Worm (Caenorhabditis elegans) whole organism, late embryonic: ENCODE measurements around the gene K03B8.11.

Source experiments
- C38D4.7 ChIP-seq: fragments of 200-800 bp; sonication (Bioruptor generic); optimal IDR thresholded peaks from 2 replicates; lab custom pipeline; 2018; ENCODE audit warnings: mild to moderate bottlenecking, missing genetic modification characterization, moderate library complexity, missing compliant biosample characterization
- K02D7.2 ChIP-seq: sonication (generic microtip); optimal IDR thresholded peaks from 2 replicates; lab custom pipeline; 2017; ENCODE audit warnings: mild to moderate bottlenecking, missing genetic modification characterization, missing compliant biosample characterization
- ahr-1 ChIP-seq: sonication (generic microtip); optimal IDR thresholded peaks from 2 replicates; lab custom pipeline; 2016; ENCODE audit warnings: missing genetic modification characterization, missing compliant biosample characterization
- ceh-14 ChIP-seq: sonication (generic microtip); optimal IDR thresholded peaks from 2 replicates; lab custom pipeline; 2016; ENCODE audit warnings: missing genotype, missing genetic modification characterization, missing compliant biosample characterization
- ceh-18 ChIP-seq: sonication (generic microtip); optimal IDR thresholded peaks from 2 replicates; lab custom pipeline; 2016; ENCODE audit warnings: missing genetic modification characterization, missing compliant biosample characterization
- ceh-2 ChIP-seq: sonication (generic microtip); optimal IDR thresholded peaks from 2 replicates; lab custom pipeline; 2016; ENCODE audit warnings: missing genotype, missing genetic modification characterization, missing compliant biosample characterization
- ceh-22 ChIP-seq: sonication (generic microtip); optimal IDR thresholded peaks from 2 replicates; lab custom pipeline; 2017; ENCODE audit warnings: missing biosample characterization, missing genetic modification characterization
- ceh-31 ChIP-seq: sonication (generic microtip); optimal IDR thresholded peaks from 2 replicates; lab custom pipeline; 2016; ENCODE audit warnings: missing genetic modification characterization, missing compliant biosample characterization
- ceh-34 ChIP-seq: sonication (generic microtip); optimal IDR thresholded peaks from 2 replicates; lab custom pipeline; 2016; ENCODE audit warnings: mild to moderate bottlenecking, missing genetic modification characterization, missing compliant biosample characterization
- ceh-48 ChIP-seq: sonication (generic microtip); optimal IDR thresholded peaks from 2 replicates; lab custom pipeline; 2016; ENCODE audit warnings: missing genetic modification characterization, inconsistent platforms, missing compliant biosample characterization
- dmd-4 ChIP-seq: sonication (generic microtip); optimal IDR thresholded peaks from 2 replicates; lab custom pipeline; 2016; ENCODE audit warnings: borderline replicate concordance, missing genetic modification characterization, missing compliant biosample characterization
- elt-2 ChIP-seq: sonication (generic microtip); optimal IDR thresholded peaks from 2 replicates; lab custom pipeline; 2016; ENCODE audit warnings: missing genetic modification reagents, missing genetic modification characterization, missing compliant biosample characterization
- elt-4 ChIP-seq: sonication (generic microtip); optimal IDR thresholded peaks from 2 replicates; lab custom pipeline; 2016; ENCODE audit warnings: missing genetic modification characterization, missing compliant biosample characterization
- ets-4 ChIP-seq: sonication (generic microtip); optimal IDR thresholded peaks from 2 replicates; lab custom pipeline; 2016; ENCODE audit warnings: missing genetic modification characterization, missing compliant biosample characterization
- fkh-10 ChIP-seq: fragments of 150-350 bp; optimal IDR thresholded peaks from 2 replicates; lab custom pipeline; 2014; ENCODE audit warnings: missing biosample characterization, missing genetic modification reagents, missing genetic modification characterization
- hlh-30 ChIP-seq: sonication (generic microtip); optimal IDR thresholded peaks from 2 replicates; lab custom pipeline; 2017; ENCODE audit warnings: antibody characterized with exemption, missing genetic modification characterization, missing compliant biosample characterization; ENCODE audit not compliant: insufficient read depth
- hlh-8 ChIP-seq: sonication (generic microtip); optimal IDR thresholded peaks from 2 replicates; lab custom pipeline; 2016; ENCODE audit warnings: missing genotype, missing genetic modification characterization, missing compliant biosample characterization
- mec-3 ChIP-seq: sonication (generic microtip); optimal IDR thresholded peaks from 2 replicates; lab custom pipeline; 2016; ENCODE audit warnings: borderline replicate concordance, missing genetic modification characterization, missing compliant biosample characterization
- nfya-1 ChIP-seq: sonication (generic microtip); optimal IDR thresholded peaks from 2 replicates; lab custom pipeline; 2017; ENCODE audit warnings: missing genetic modification characterization, mild to moderate bottlenecking, missing compliant biosample characterization, antibody characterized with exemption, moderate library complexity
- npax-4 ChIP-seq: sonication (generic microtip); optimal IDR thresholded peaks from 2 replicates; lab custom pipeline; 2016; ENCODE audit warnings: missing genetic modification characterization, missing compliant biosample characterization
- pag-3 ChIP-seq: sonication (generic microtip); optimal IDR thresholded peaks from 2 replicates; lab custom pipeline; 2016; ENCODE audit warnings: missing compliant biosample characterization, missing genetic modification characterization, borderline replicate concordance
- pax-1 ChIP-seq: fragments of 150-350 bp; optimal IDR thresholded peaks from 2 replicates; lab custom pipeline; 2014; ENCODE audit warnings: missing biosample characterization, missing genetic modification characterization
- pha-4 ChIP-seq: fragments of 150-350 bp; optimal IDR thresholded peaks from 2 replicates; lab custom pipeline; 2018; ENCODE audit warnings: missing biosample characterization, missing genetic modification reagents, missing genetic modification characterization
- pqm-1 ChIP-seq: sonication (generic microtip); optimal IDR thresholded peaks from 2 replicates; lab custom pipeline; 2016; ENCODE audit warnings: missing genetic modification characterization, missing compliant biosample characterization
- ref-2 ChIP-seq: sonication (generic microtip); optimal IDR thresholded peaks from 2 replicates; lab custom pipeline; 2016; ENCODE audit warnings: missing genetic modification characterization, missing compliant biosample characterization
- rnt-1 ChIP-seq: sonication (generic microtip); optimal IDR thresholded peaks from 2 replicates; lab custom pipeline; 2016; ENCODE audit warnings: missing genetic modification characterization, missing compliant biosample characterization
- sdc-2 ChIP-seq: sonication (generic microtip); optimal IDR thresholded peaks from 2 replicates; lab custom pipeline; 2016; ENCODE audit warnings: missing genotype, missing genetic modification characterization, missing compliant biosample characterization
- sox-2 ChIP-seq: fragments of 200-800 bp; sonication (Bioruptor generic); IDR thresholded peaks from 2 replicates; pipeline ENCODE4 v1.3.6; 2022; ENCODE audit warnings: missing genetic modification reagents, missing genetic modification characterization, missing compliant biosample characterization
- unc-42 ChIP-seq: sonication (generic microtip); optimal IDR thresholded peaks from 2 replicates; lab custom pipeline; 2016; ENCODE audit warnings: missing genotype, missing genetic modification characterization, missing compliant biosample characterization
- unc-55 ChIP-seq: sonication (generic microtip); optimal IDR thresholded peaks from 2 replicates; lab custom pipeline; 2017; ENCODE audit warnings: missing biosample characterization, missing genetic modification reagents, missing genetic modification characterization
- unc-86 ChIP-seq: sonication (generic microtip); optimal IDR thresholded peaks from 2 replicates; lab custom pipeline; 2016; ENCODE audit warnings: missing genetic modification characterization, missing compliant biosample characterization
- zip-5 ChIP-seq: sonication (generic microtip); optimal IDR thresholded peaks from 2 replicates; lab custom pipeline; 2016; ENCODE audit warnings: missing genetic modification characterization, missing compliant biosample characterization
- ztf-16 ChIP-seq: sonication (generic microtip); optimal IDR thresholded peaks from 2 replicates; lab custom pipeline; 2017; ENCODE audit warnings: missing genetic modification characterization, missing compliant biosample characterization

Gene K03B8.11

ce11 chrV:11415059-11415458 is 24.8 kb upstream of the K03B8.11 start, which contains the start of gene deg-3:
Gene deg-3 (minus strand): TSS chrV:11415159.
- no peak for TF ChIP-seq dmd-4 (tag; lab: Kevin White, UChicago)
- TF ChIP-seq pha-4 (tag; lab: Kevin White, UChicago), result no peak
- TF ChIP-seq nfya-1 (tag; lab: Kevin White, UChicago), result no peak
- TF ChIP-seq pqm-1, result no peak
- TF ChIP-seq zip-5 (tag; lab: Kevin White, UChicago), result no peak
- TF ChIP-seq rnt-1, result no peak
- TF ChIP-seq sox-2 (GFP tag; lab: Robert Waterston, UW), result no peak
- TF ChIP-seq unc-42, result no peak
- no peak for TF ChIP-seq ahr-1 (tag; lab: Kevin White, UChicago)
- TF ChIP-seq ceh-34, result no peak
- no peak for TF ChIP-seq npax-4 (tag; lab: Kevin White, UChicago)
- TF ChIP-seq pag-3 (tag; lab: Kevin White, UChicago), result no peak
- TF ChIP-seq C38D4.7 (GFP tag; lab: Kevin White, UChicago), result no peak
- no peak for TF ChIP-seq unc-55
- TF ChIP-seq unc-86, result no peak
- TF ChIP-seq sdc-2 (tag; lab: Kevin White, UChicago), result no peak
- TF ChIP-seq ceh-18 (tag; lab: Kevin White, UChicago), result no peak
- no peak for TF ChIP-seq ceh-48 (tag; lab: Kevin White, UChicago)

DNA sequence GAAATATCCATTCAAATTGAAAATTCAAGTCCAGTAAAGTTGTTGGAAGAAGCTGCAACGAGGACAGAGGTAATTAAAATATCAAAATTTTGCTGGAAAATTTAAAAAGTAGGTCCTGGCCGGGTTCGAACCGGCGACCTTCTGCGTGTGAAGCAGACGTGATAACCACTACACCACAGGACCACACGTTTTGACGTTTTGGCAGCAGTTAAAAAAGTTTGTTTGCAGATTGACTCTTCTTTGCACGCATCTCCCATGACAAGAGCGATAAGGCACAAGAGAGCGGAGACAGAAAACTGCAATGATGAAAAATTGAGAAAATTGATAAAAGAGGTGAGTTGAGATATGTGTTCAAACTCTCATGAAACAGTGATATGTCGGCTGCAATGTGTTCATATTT is 21.8 kb upstream of the K03B8.11 start:
- peak; percentile 63 for TF ChIP-seq elt-2 (tag; lab: Kevin White, UChicago)
- no peak for TF ChIP-seq ceh-48 (tag; lab: Kevin White, UChicago)

DNA sequence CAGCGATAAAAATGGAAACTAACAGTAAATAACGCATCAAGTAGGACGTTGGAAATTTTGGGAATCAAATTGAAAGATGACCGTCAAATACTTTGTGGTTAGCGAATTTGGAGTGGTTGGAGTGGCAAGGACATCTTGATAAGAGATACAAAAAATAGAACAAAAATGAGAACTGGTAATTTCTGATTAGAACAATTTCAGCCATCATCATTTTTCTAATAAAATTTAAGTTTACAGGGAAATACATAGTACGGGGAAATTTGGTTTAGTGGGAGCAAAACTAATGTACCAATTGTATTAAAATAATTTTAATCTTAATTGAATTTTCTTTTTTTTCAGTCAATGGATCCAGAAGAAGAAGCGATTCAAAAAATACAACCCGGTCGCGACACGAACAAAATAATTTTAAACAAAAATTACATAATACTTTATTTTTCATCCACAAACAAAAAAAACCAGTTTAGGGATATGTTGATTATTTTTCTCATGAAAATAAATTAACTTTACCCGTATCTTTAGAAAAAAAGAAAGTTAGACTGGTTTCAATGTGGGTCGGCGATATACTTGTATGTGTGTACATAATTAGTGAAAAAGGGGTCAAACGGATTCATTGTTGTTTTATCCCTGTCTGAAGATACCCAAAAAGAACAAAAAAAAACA is 20.7 kb upstream of the K03B8.11 start, which contains the start of the genes K03B8.8 and grl-3:
K03B8.8 (minus strand) TSS at position 101 of the 660 bp plus-strand sequence.
grl-3 (plus strand) TSS at position 610 of the 660 bp plus-strand sequence.
- TF ChIP-seq ceh-31 (tag; lab: Kevin White, UChicago) (no peak), hlh-30 (tag; lab: Kevin White, UChicago) (no peak), ztf-16 (tag; lab: Kevin White, UChicago) (no peak), pax-1 (tag; lab: Kevin White, UChicago) (no peak), elt-2 (tag; lab: Kevin White, UChicago) (no peak), ref-2 (tag; lab: Kevin White, UChicago) (no peak), ets-4 (tag; lab: Kevin White, UChicago) (no peak), K02D7.2 (tag; lab: Kevin White, UChicago) (no peak), fkh-10 (GFP tag; lab: Kevin White, UChicago) (no peak), ceh-18 (tag; lab: Kevin White, UChicago) (no peak), mec-3 (tag; lab: Kevin White, UChicago) (no peak), ceh-2 (tag; lab: Kevin White, UChicago) (no peak), sdc-2 (tag; lab: Kevin White, UChicago) (no peak), unc-55 (no peak), elt-4 (tag; lab: Kevin White, UChicago) (no peak), npax-4 (tag; lab: Kevin White, UChicago) (no peak), ceh-22 (tag; lab: Kevin White, UChicago) (no peak)

- no peak for TF ChIP-seq hlh-8 (tag; lab: Kevin White, UChicago)
Measured at ce11 chrV:11407251-11407650, 17.0 kb upstream of the K03B8.11 start, which contains the start of gene K03B8.6. Gene K03B8.6 (plus strand): TSS chrV:11407584.

- TF ChIP-seq unc-86 (no peak), elt-2 (tag; lab: Kevin White, UChicago) (peak; percentile 93), ceh-14 (tag; lab: Kevin White, UChicago) (no peak)
Measured at ce11 chrV:11403702-11404101, 13.4 kb upstream of the K03B8.11 start.
